Fruit fly (Drosophila melanogaster) whole organism, wandering third instar larva: Measurements from ENCODE around the gene Dsor1.

Source experiments
- Hr78 ChIP-seq: fragments of >200 bp; optimal IDR thresholded peaks from 2 replicates; lab custom pipeline; 2017; ENCODE audit warnings: missing biosample characterization, missing genetic modification characterization
- Jra ChIP-seq: sonication (Bioruptor generic); optimal IDR thresholded peaks from 2 replicates; lab custom pipeline; 2016; ENCODE audit warnings: missing biosample characterization, missing genetic modification characterization
- Mio ChIP-seq: sonication (Bioruptor generic); optimal IDR thresholded peaks from 2 replicates; lab custom pipeline; 2016; ENCODE audit warnings: missing biosample characterization, missing genetic modification characterization
- ey ChIP-seq: fragments of 200-800 bp; sonication (Bioruptor generic); optimal IDR thresholded peaks from 2 replicates; lab custom pipeline; 2016; ENCODE audit warnings: missing biosample characterization, missing genetic modification characterization
- foxo ChIP-seq, 2 experiments: fragments of 200-800 bp; sonication (Bioruptor generic); optimal IDR thresholded peaks; 2 replicates in 1 of 2; 3 replicates in 1 of 2; lab custom pipeline; 2016 to 2017; ENCODE audit warnings: missing biosample characterization in 2 of 2, missing genetic modification characterization in 2 of 2
- pan ChIP-seq: fragments of >200 bp; optimal IDR thresholded peaks from 2 replicates; lab custom pipeline; 2017
- psq ChIP-seq: fragments of 200-800 bp; sonication (Bioruptor generic); optimal IDR thresholded peaks from 3 replicates; lab custom pipeline; 2017; ENCODE audit warnings: missing biosample characterization, mild to moderate bottlenecking, missing genetic modification characterization, moderate library complexity
- rgr ChIP-seq: fragments of 200-800 bp; sonication (Bioruptor generic); optimal IDR thresholded peaks from 3 replicates; lab custom pipeline; 2016; ENCODE audit warnings: missing biosample characterization, mild to moderate bottlenecking, missing genetic modification characterization
- tai ChIP-seq: sonication (Bioruptor generic); optimal IDR thresholded peaks from 2 replicates; lab custom pipeline; 2016; ENCODE audit warnings: missing biosample characterization, missing genetic modification characterization
- usp ChIP-seq: fragments of >200 bp; optimal IDR thresholded peaks from 2 replicates; lab custom pipeline; 2017; ENCODE audit warnings: missing biosample characterization, missing genetic modification characterization
- woc ChIP-seq: sonication (Bioruptor generic); optimal IDR thresholded peaks from 2 replicates; lab custom pipeline; 2016; ENCODE audit warnings: missing biosample characterization, mild to moderate bottlenecking, missing genetic modification characterization

DNA sequence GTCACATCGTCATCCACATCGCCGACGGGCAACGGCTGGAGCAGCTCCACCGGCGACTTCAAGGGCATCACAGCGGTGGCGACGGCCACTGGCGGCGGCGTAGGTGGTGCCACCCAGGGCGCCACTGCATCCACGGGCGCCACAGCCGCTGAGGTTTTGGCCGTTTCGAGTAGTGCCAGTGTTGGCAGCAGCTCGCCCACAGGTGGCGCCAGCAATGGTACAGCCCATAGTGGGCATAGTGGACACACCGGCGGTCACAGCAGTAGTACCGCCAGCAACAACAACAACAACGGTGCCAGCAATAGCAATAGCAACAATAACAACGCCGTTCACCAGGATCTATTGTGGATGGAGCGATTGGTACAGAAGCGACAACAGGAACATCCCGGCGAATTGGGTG, 39.2 kb downstream of the Dsor1 start:
- TF ChIP-seq tai (GFP tag; lab: Kevin White, UChicago) (no peak), pan (no peak), Hr78 (GFP tag; lab: Kevin White, UChicago) (no peak), psq (GFP tag; lab: Kevin White, UChicago) (no peak), usp (GFP tag; lab: Kevin White, UChicago) (no peak), Mio (GFP tag; lab: Kevin White, UChicago) (no peak), ey (GFP tag; lab: Kevin White, UChicago) (no peak), woc (no peak), rgr (GFP tag; lab: Kevin White, UChicago) (no peak), Jra (GFP tag; lab: Kevin White, UChicago) (no peak), foxo (GFP tag; optimal IDR thresholded peaks at IDR 0.05; lab: Kevin White, UChicago) (no peak)
